Worm (Caenorhabditis elegans): ENCODE measurements around the gene slc-36.5.
A peak's percentile ranks its signal among the peaks of the same experiment; 100 is the strongest.

- TF ChIP-seq daf-12 (tag; optimal IDR thresholded peaks at IDR 0.05): no peak
- TF ChIP-seq tbx-2 (tag; optimal IDR thresholded peaks at IDR 0.05): no peak
- TF ChIP-seq nhr-77 (tag; optimal IDR thresholded peaks at IDR 0.05): no peak
- no peak for TF ChIP-seq aly-2 (tag; optimal IDR thresholded peaks at IDR 0.05)
- peak; percentile 11 for TF ChIP-seq pha-4 (tag; optimal IDR thresholded peaks at IDR 0.05)
- no peak for TF ChIP-seq fos-1 (tag; optimal IDR thresholded peaks at IDR 0.05)
These were observed 44.0 kb downstream of the slc-36.5 start for ce11 chrII:6832695-6833389.

Data from whole organism, L3 larva.